Fruit fly (Drosophila melanogaster) whole organism, wandering third instar larva: ENCODE measurements around the gene CG17258.

ENCODE experiments used
- Myc ChIP-seq: fragments of >200 bp; optimal IDR thresholded peaks from 2 replicates; lab custom pipeline; 2017
- h ChIP-seq: fragments of 200-800 bp; sonication (Bioruptor generic); optimal IDR thresholded peaks from 3 replicates; lab custom pipeline; 2016; ENCODE audit warnings: missing biosample characterization, mild to moderate bottlenecking, missing genetic modification characterization
- lola ChIP-seq: fragments of >200 bp; optimal IDR thresholded peaks from 2 replicates; lab custom pipeline; 2017; ENCODE audit warnings: missing biosample characterization, missing genetic modification characterization

dm6 chr2L:3001953-3002352 lies 33.2 kb downstream of the CG17258 start:
- TF ChIP-seq lola (GFP tag; lab: Kevin White, UChicago), result no peak
- no peak for TF ChIP-seq h (GFP tag; lab: Kevin White, UChicago)
- no peak for TF ChIP-seq Myc (lab: Kevin White, UChicago)
